Fruit fly (Drosophila melanogaster): ENCODE results near the gene CG44838.

DNA sequence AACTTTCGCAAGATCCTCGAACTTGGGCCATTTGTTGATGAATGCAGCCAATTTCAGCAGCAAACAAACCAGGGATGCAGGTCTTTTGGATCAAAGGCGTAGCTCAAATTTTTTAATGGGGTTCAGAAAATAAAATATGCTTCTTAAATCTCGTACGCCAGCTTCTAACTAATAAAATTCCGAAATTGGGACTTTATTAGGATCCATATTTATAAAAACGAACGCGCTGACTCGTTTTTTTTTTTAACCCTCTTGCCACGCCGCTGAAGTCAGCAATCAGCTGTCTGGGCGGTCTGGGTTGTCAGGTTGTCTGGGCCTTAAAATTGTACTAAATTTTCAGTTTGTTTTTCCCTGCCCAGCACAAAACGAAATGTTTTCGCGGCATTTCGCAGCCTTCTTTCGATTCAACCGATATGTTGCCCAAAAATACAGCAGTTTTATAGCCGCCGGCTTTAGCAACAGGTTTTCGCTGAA lies 3.2 kb upstream of the CG44838 start, which contains the start of gene CG3437:
- TF ChIP-seq usp (GFP tag; optimal IDR thresholded peaks at IDR 0.05) (no peak), pan (optimal IDR thresholded peaks at IDR 0.05) (no peak), psq (optimal IDR thresholded peaks at IDR 0.05) (no peak), EcR (GFP tag; optimal IDR thresholded peaks at IDR 0.05) (no peak), Dll (optimal IDR thresholded peaks at IDR 0.05) (no peak)
